Worm (Caenorhabditis elegans): Measurements from ENCODE around the gene T05A8.2.

ce11 chrII:2752536-2752935, 41.7 kb upstream of the T05A8.2 start, which contains the start of gene F29A7.6:
- TF ChIP-seq ztf-11 (tag; optimal IDR thresholded peaks at IDR 0.05) (no peak), unc-62 (GFP tag; optimal IDR thresholded peaks at IDR 0.05) (no peak), lsy-2 (tag; optimal IDR thresholded peaks at IDR 0.05) (no peak), nhr-76 (tag; optimal IDR thresholded peaks at IDR 0.05) (no peak), lin-13 (tag; optimal IDR thresholded peaks at IDR 0.05) (peak; percentile 51), mls-2 (tag; optimal IDR thresholded peaks at IDR 0.05) (no peak), elt-1 (tag; optimal IDR thresholded peaks at IDR 0.05; ENCODE audit: borderline replicate concordance, insufficient read depth) (no peak)

All from whole organism, mixed stage, embryonic.